Worm (Caenorhabditis elegans): ENCODE measurements around the gene ZC477.2.

ce11 chrIV:7094216-7094758 is 13.7 kb upstream of the ZC477.2 start, which contains the start of gene deb-1:
- no peak for TF ChIP-seq pha-4 (tag; optimal IDR thresholded peaks at IDR 0.05)
- TF ChIP-seq nhr-76 (tag; optimal IDR thresholded peaks at IDR 0.05), result no peak

Measured in whole organism, mixed stage, embryonic.